Fruit fly (Drosophila melanogaster): ENCODE measurements around the gene eIF4E4.

The eIF4E4 gene

DNA sequence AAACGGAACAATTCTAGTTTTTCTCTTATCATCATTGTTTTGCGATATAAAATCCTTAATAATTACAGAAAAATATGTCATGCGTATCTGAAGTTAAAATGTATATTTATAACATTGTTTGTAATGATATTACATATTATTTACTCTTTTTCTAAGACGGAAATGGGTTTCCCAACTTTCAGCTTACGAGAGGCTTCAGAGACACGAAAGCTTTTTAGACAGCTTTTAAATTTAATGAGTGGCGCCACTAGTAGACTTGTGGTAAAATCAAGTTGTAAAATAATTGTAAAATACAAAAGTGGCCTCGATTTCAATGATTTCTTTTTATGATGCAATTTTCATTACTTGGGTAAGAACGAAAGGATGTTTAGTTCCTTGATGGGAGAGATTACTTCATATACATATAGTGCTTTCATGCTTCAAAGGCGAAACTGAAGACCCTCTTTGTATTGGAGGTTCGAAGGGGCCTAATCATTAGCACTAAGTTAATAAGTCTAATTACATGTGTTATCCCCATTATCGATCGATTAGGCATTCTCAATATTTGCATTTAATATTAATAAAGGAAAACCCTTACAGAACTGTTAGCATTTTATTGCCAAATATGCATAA is 43.7 kb upstream of the eIF4E4 start (continued):
- TF ChIP-seq CG2129 (GFP tag; IDR thresholded peaks at IDR 0.05; ENCODE audit: partially characterized antibody), result no peak
- peak; percentile 84 for TF ChIP-seq wdn (GFP tag; IDR thresholded peaks at IDR 0.05)
- peak; percentile 67 for TF ChIP-seq dmrt99B (tag; optimal IDR thresholded peaks at IDR 0.05)
- peak; percentile 54 for TF ChIP-seq CG13424 (tag; optimal IDR thresholded peaks at IDR 0.05)
- peak; percentile 81 for TF ChIP-seq CG12299 (tag; optimal IDR thresholded peaks at IDR 0.05)
- peak; percentile 90 for TF ChIP-seq disco-r (GFP tag; optimal IDR thresholded peaks at IDR 0.05)
- peak; percentile 97 for TF ChIP-seq Hmr (GFP tag; optimal IDR thresholded peaks at IDR 0.05)
- peak; percentile 38 for TF ChIP-seq tx (GFP tag; optimal IDR thresholded peaks at IDR 0.05)
- TF ChIP-seq br (optimal IDR thresholded peaks at IDR 0.05), result no peak
- TF ChIP-seq CG1233 (GFP tag; optimal IDR thresholded peaks at IDR 0.05), result peak; percentile 97
- TF ChIP-seq CG2116 (GFP tag; optimal IDR thresholded peaks at IDR 0.05), result peak; percentile 58
- TF ChIP-seq trh (GFP tag; optimal IDR thresholded peaks at IDR 0.05), result peak; percentile 58
- TF ChIP-seq pan (optimal IDR thresholded peaks at IDR 0.05), result no peak
- TF ChIP-seq pan (GFP tag; optimal IDR thresholded peaks at IDR 0.05 in 1 of 2, IDR thresholded peaks at IDR 0.05 in 1 of 2), result peak in 1 of 2 experiments; percentile 94
- TF ChIP-seq MTF-1 (GFP tag; optimal IDR thresholded peaks at IDR 0.05; ENCODE audit: borderline replicate concordance), result peak; percentile 91
- TF ChIP-seq CG8089 (GFP tag; optimal IDR thresholded peaks at IDR 0.05), result peak; percentile 51
- peak; percentile 53; the same call in 1 of the 2 replicates for TF ChIP-seq ara (GFP tag; IDR thresholded peaks at IDR 0.05)
- no peak for TF ChIP-seq dan (GFP tag; IDR thresholded peaks at IDR 0.05)
- no peak for TF ChIP-seq lola (GFP tag; optimal IDR thresholded peaks at IDR 0.05)
- TF ChIP-seq Elba2 (GFP tag; optimal IDR thresholded peaks at IDR 0.05), result no peak
- TF ChIP-seq crp (GFP tag; optimal IDR thresholded peaks at IDR 0.05), result peak in 1 of 2 experiments; percentile 36
- peak; percentile 89 for TF ChIP-seq wek (GFP tag; optimal IDR thresholded peaks at IDR 0.05)
- TF ChIP-seq exex (tag; optimal IDR thresholded peaks at IDR 0.05), result peak; percentile 71
- TF ChIP-seq ranshi (GFP tag; IDR thresholded peaks at IDR 0.05), result peak; percentile 80
- peak; percentile 75 for TF ChIP-seq CG12391 (tag; optimal IDR thresholded peaks at IDR 0.05)
- TF ChIP-seq tgo (GFP tag; IDR thresholded peaks at IDR 0.05), result peak; percentile 88
- TF ChIP-seq CG7372 (GFP tag; IDR thresholded peaks at IDR 0.05), result peak; percentile 79
- peak; percentile 75 for TF ChIP-seq CG4424 (GFP tag; optimal IDR thresholded peaks at IDR 0.05)
- TF ChIP-seq vnd (GFP tag; IDR thresholded peaks at IDR 0.05; ENCODE audit: partially characterized antibody), result no peak
- TF ChIP-seq Ssrp (tag; optimal IDR thresholded peaks at IDR 0.05), result no peak
- peak; percentile 93 for TF ChIP-seq CG11247 (GFP tag; IDR thresholded peaks at IDR 0.05)
- peak; percentile 93 for TF ChIP-seq B-H2 (GFP tag; optimal IDR thresholded peaks at IDR 0.05)
- no peak for TF ChIP-seq Usf (GFP tag; optimal IDR thresholded peaks at IDR 0.05)
- TF ChIP-seq kni (GFP tag; optimal IDR thresholded peaks at IDR 0.05), result peak; percentile 30
- peak; percentile 78 for TF ChIP-seq D19B (GFP tag; optimal IDR thresholded peaks at IDR 0.05)
- TF ChIP-seq gt (GFP tag; IDR thresholded peaks at IDR 0.05), result peak; percentile 28; the same call in 1 of the 2 replicates
- TF ChIP-seq z (GFP tag; IDR thresholded peaks at IDR 0.05), result no peak
- TF ChIP-seq CG1529 (GFP tag; optimal IDR thresholded peaks at IDR 0.05), result peak; percentile 70
- peak; percentile 81 for TF ChIP-seq onecut (GFP tag; IDR thresholded peaks at IDR 0.05)
- TF ChIP-seq CG32532 (GFP tag; IDR thresholded peaks at IDR 0.05), result peak; percentile 94
- TF ChIP-seq CG7963 (GFP tag; IDR thresholded peaks at IDR 0.05; ENCODE audit: partially characterized antibody), result no peak
- TF ChIP-seq CG15073 (GFP tag; optimal IDR thresholded peaks at IDR 0.05), result no peak
- peak; percentile 70 for TF ChIP-seq vfl (GFP tag; optimal IDR thresholded peaks at IDR 0.05)
- no peak for TF ChIP-seq CG8765 (GFP tag; IDR thresholded peaks at IDR 0.05)
- peak; percentile 70 for TF ChIP-seq her (GFP tag; optimal IDR thresholded peaks at IDR 0.05)
- TF ChIP-seq stc (GFP tag; IDR thresholded peaks at IDR 0.05), result peak; percentile 89
- peak; percentile 93 for TF ChIP-seq NFAT (GFP tag; IDR thresholded peaks at IDR 0.05)
- no peak; the same call in 1 of the 2 replicates for TF ChIP-seq amos (GFP tag; IDR thresholded peaks at IDR 0.05; ENCODE audit: partially characterized antibody)
- TF ChIP-seq CG15269 (tag; optimal IDR thresholded peaks at IDR 0.05), result peak; percentile 79
- peak; percentile 58; the same call in 1 of the 2 replicates for TF ChIP-seq lmd (GFP tag; IDR thresholded peaks at IDR 0.05)

Measured in whole organism, embryonic.